Worm (Caenorhabditis elegans): ENCODE data around the gene let-23.

ce11 chrII:9156277-9156676 lies 41.0 kb upstream of the let-23 start:
- TF ChIP-seq unc-120 (tag; optimal IDR thresholded peaks at IDR 0.05; ENCODE audit: poor library complexity, severe bottlenecking) (no peak), unc-39 (tag; optimal IDR thresholded peaks at IDR 0.05) (no peak), blmp-1 (tag; optimal IDR thresholded peaks at IDR 0.05) (no peak), nhr-76 (tag; optimal IDR thresholded peaks at IDR 0.05) (no peak), snpc-4 (tag; optimal IDR thresholded peaks at IDR 0.05) (no peak), unc-62 (GFP tag; optimal IDR thresholded peaks at IDR 0.05) (no peak), nhr-28 (tag; optimal IDR thresholded peaks at IDR 0.05) (no peak), elt-1 (tag; optimal IDR thresholded peaks at IDR 0.05; ENCODE audit: borderline replicate concordance, insufficient read depth) (no peak), drap-1 (GFP tag; optimal IDR thresholded peaks at IDR 0.05) (no peak)
